Worm (Caenorhabditis elegans): Measurements from ENCODE around the gene mrp-6.

DNA sequence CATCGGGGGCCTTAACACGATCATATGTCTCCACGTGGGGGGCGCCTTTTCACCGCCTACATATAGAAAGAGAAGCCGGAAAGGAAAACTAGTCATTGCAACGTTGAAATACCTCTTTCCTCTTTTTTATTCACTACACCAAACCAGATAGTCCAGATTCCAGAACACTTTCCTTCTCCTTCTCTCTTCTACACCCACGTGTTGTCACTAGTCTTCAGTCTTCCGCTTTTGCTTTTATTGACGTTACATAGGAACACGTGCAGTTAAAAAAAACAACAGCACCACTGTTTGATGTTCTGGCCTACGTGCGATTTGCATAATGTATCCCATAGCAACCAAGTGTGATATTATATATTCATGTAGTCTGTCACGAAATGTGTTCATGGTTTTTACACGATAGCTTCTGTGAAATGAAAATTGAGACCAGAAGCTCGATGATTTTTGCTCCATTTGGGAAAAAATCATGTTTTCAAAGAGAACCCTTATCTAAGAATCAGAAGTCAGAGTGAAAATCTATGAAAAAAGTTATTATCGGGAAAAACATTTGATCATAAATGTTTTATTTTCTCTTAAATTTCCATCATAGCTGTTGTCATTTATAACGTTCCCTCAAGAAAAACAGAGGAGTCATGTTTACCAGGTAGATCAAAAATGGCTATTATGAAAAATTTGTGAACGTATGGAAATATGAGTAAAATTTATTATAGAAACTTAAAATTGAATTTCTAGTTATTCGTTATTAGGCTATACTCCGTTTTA, 43.1 kb downstream of the mrp-6 start:
- no peak for TF ChIP-seq daf-8 (GFP tag; IDR thresholded peaks at IDR 0.05)
- no peak for TF ChIP-seq lin-15B (tag; optimal IDR thresholded peaks at IDR 0.05)
- TF ChIP-seq F49E8.2 (tag; optimal IDR thresholded peaks at IDR 0.05; ENCODE audit: borderline replicate concordance): no peak
- TF ChIP-seq F10B5.3 (tag; optimal IDR thresholded peaks at IDR 0.05): no peak
- no peak for TF ChIP-seq fkh-10 (GFP tag; optimal IDR thresholded peaks at IDR 0.05)

Data from whole organism, L4 larva.